Worm (Caenorhabditis elegans): Measurements from ENCODE around the gene cbp-3.

The cbp-3 gene

ce11 chrIII:9910608-9911479 lies 2.9 kb upstream of the cbp-3 start, which contains the start of the genes cyld-1 and F40F12.9:
TSS of gene cyld-1 (minus strand) at chrIII:9910658.
TSS of gene F40F12.9 (plus strand) at chrIII:9911328.
- TF ChIP-seq lsl-1 (GFP tag; optimal IDR thresholded peaks at IDR 0.05) (peak; percentile 86), xnd-1 (tag; optimal IDR thresholded peaks at IDR 0.05) (peak; percentile 6), ceh-91 (GFP tag; IDR thresholded peaks at IDR 0.05) (peak; percentile 60), snpc-1.1 (tag; optimal IDR thresholded peaks at IDR 0.05; ENCODE audit: insufficient read depth) (peak; percentile 5), madf-6 (GFP tag; IDR thresholded peaks at IDR 0.05) (peak; percentile 75), D2030.7 (GFP tag; IDR thresholded peaks at IDR 0.05) (peak; percentile 50), madf-8 (GFP tag; conservative IDR thresholded peaks at IDR 0.05) (peak; percentile 55), snpc-1.3 (tag; optimal IDR thresholded peaks at IDR 0.05; ENCODE audit: insufficient read depth) (peak; percentile 60), hmg-20 (GFP tag; IDR thresholded peaks at IDR 0.05) (no peak), attf-6 (GFP tag; IDR thresholded peaks at IDR 0.05) (no peak), efl-1 (GFP tag; optimal IDR thresholded peaks at IDR 0.05) (peak; percentile 25), F33H1.4 (GFP tag; IDR thresholded peaks at IDR 0.05) (peak; percentile 83), cebp-1 (GFP tag; IDR thresholded peaks at IDR 0.05) (no peak), cebp-1 (tag; optimal IDR thresholded peaks at IDR 0.05) (peak; percentile 35), snpc-3.4 (tag; optimal IDR thresholded peaks at IDR 0.05) (peak; percentile 18), chd-7 (tag; optimal IDR thresholded peaks at IDR 0.05) (no peak), nhr-80 (tag; optimal IDR thresholded peaks at IDR 0.05) (peak; percentile 62), egl-18 (GFP tag; IDR thresholded peaks at IDR 0.05) (no peak)

- peak; percentile 80; the same call in 1 of the 2 replicates for TF ChIP-seq cebp-1 (GFP tag; IDR thresholded peaks at IDR 0.05)
- TF ChIP-seq cebp-1 (tag; optimal IDR thresholded peaks at IDR 0.05) = peak; percentile 93
- no peak for TF ChIP-seq dpl-1 (GFP tag; optimal IDR thresholded peaks at IDR 0.05)
- peak in 1 of 3 experiments; percentile 43 for TF ChIP-seq lin-35 (GFP tag; optimal IDR thresholded peaks at IDR 0.05)
Observed at ce11 chrIII:9912501-9912900, 1.3 kb upstream of the cbp-3 start.

ce11 chrIII:9912998-9913397 lies 795 bp upstream of the cbp-3 start:
- peak; percentile 37 for TF ChIP-seq nhr-80 (tag; optimal IDR thresholded peaks at IDR 0.05)
- no peak for TF ChIP-seq Y67H2A.10 (GFP tag; conservative IDR thresholded peaks at IDR 0.05)

ce11 chrIII:9920764-9921163 lies 7.0 kb downstream of the cbp-3 start, which contains the start of gene F40F12.3:
TSS of gene F40F12.3 (minus strand) at chrIII:9920864.
- TF ChIP-seq Y53G8AR.9 (GFP tag; conservative IDR thresholded peaks at IDR 0.05) (no peak), lin-26 (GFP tag; IDR thresholded peaks at IDR 0.05) (no peak), egl-44 (GFP tag; IDR thresholded peaks at IDR 0.05) (no peak), Y56A3A.18 (GFP tag; IDR thresholded peaks at IDR 0.05) (no peak), F33H1.4 (GFP tag; IDR thresholded peaks at IDR 0.05) (no peak), bed-2 (GFP tag; IDR thresholded peaks at IDR 0.05) (no peak), ceh-58 (GFP tag; IDR thresholded peaks at IDR 0.05) (no peak), sptf-2 (GFP tag; optimal IDR thresholded peaks at IDR 0.05) (no peak)

ce11 chrIII:9922310-9922709 lies 8.5 kb downstream of the cbp-3 start:
- TF ChIP-seq rcor-1 (GFP tag; IDR thresholded peaks at IDR 0.05) (no peak), cebp-1 (GFP tag; IDR thresholded peaks at IDR 0.05) (no peak), cebp-1 (tag; optimal IDR thresholded peaks at IDR 0.05) (peak; percentile 50), nhr-80 (tag; optimal IDR thresholded peaks at IDR 0.05) (peak; percentile 57)
